Worm (Caenorhabditis elegans): Measurements from ENCODE around the gene crp-1.

- TF ChIP-seq pes-1 (GFP tag; IDR thresholded peaks at IDR 0.05), result no peak
- TF ChIP-seq ama-1 (optimal IDR thresholded peaks at IDR 0.05), result no peak
- TF ChIP-seq ceh-36 (tag; optimal IDR thresholded peaks at IDR 0.05), result no peak
- TF ChIP-seq tra-4 (tag; optimal IDR thresholded peaks at IDR 0.05), result no peak
- no peak for TF ChIP-seq B0310.2 (tag; optimal IDR thresholded peaks at IDR 0.05)
- no peak for TF ChIP-seq hmg-4 (GFP tag; optimal IDR thresholded peaks at IDR 0.05)
- TF ChIP-seq hnd-1 (tag; optimal IDR thresholded peaks at IDR 0.05), result no peak
- TF ChIP-seq scrt-1 (GFP tag; IDR thresholded peaks at IDR 0.05), result no peak
Observed at ce11 chrV:10435198-10435597, 43.2 kb upstream of the crp-1 start.

All from whole organism, early embryonic.